Worm (Caenorhabditis elegans) whole organism, L4 larva: ENCODE measurements around the gene srg-5.
A peak's percentile ranks its signal among the peaks of the same experiment; 100 is the strongest.

Experiments
- ZK337.2 ChIP-seq: fragments of 200-800 bp; sonication (Bioruptor generic); IDR thresholded peaks from 2 replicates; pipeline ENCODE4 v1.3.6; 2022; ENCODE audit warnings: missing genetic modification reagents, missing genetic modification characterization, missing compliant biosample characterization
- aha-1 ChIP-seq: fragments of 150-350 bp; peaks from one replicate; lab custom pipeline; 2014; ENCODE audit warnings: missing biosample characterization, missing genetic modification characterization
- ceh-82 ChIP-seq: sonication (generic microtip); optimal IDR thresholded peaks from 2 replicates; lab custom pipeline; 2017; ENCODE audit warnings: missing biosample characterization, missing genetic modification characterization
- daf-8 ChIP-seq: fragments of 200-800 bp; sonication (Bioruptor generic); IDR thresholded peaks from 2 replicates; pipeline ENCODE4 v1.3.6; 2022; ENCODE audit warnings: missing genetic modification characterization, missing compliant biosample characterization
- hmg-1.1 ChIP-seq: fragments of 200-800 bp; sonication (Bioruptor generic); IDR thresholded peaks from 2 replicates; pipeline ENCODE4 v1.3.6; 2022; ENCODE audit warnings: missing genetic modification reagents, missing genetic modification characterization, missing compliant biosample characterization
- nhr-11 ChIP-seq: fragments of 150-350 bp; optimal IDR thresholded peaks from 2 replicates; lab custom pipeline; 2014; ENCODE audit warnings: missing biosample characterization, missing genetic modification characterization
- nhr-237 ChIP-seq: sonication (generic microtip); optimal IDR thresholded peaks from 2 replicates; lab custom pipeline; 2017; ENCODE audit warnings: missing biosample characterization, missing genetic modification characterization
- nhr-28 ChIP-seq: fragments of 150-350 bp; optimal IDR thresholded peaks from 2 replicates; lab custom pipeline; 2014; ENCODE audit warnings: missing biosample characterization, missing genetic modification characterization
- pha-4 ChIP-seq, 2 experiments: fragments of 150-350 bp in 1 of 2; fragments of 200-800 bp in 1 of 2; sonication (Bioruptor generic) in 1 of 2; IDR thresholded peaks in 1 of 2; optimal IDR thresholded peaks in 1 of 2; 2 replicates each; pipeline versions ENCODE4 v1.3.6 to Lab custom; 2014 to 2022; ENCODE audit warnings: missing genetic modification characterization in 2 of 2, missing genetic modification reagents in 2 of 2, missing biosample characterization in 1 of 2, missing compliant biosample characterization in 1 of 2
- snpc-4 ChIP-seq: fragments of 150-350 bp; optimal IDR thresholded peaks from 2 replicates; lab custom pipeline; 2014; ENCODE audit warnings: missing biosample characterization, missing genetic modification characterization
- spr-1 ChIP-seq: sonication (generic microtip); optimal IDR thresholded peaks from 2 replicates; lab custom pipeline; 2016; ENCODE audit warnings: mild to moderate bottlenecking, missing genetic modification characterization, missing compliant biosample characterization
- unc-62 ChIP-seq, 3 experiments: fragments of 150-350 bp in 1 of 3; sonication (generic microtip); optimal IDR thresholded peaks in 2 of 3; peaks in 1 of 3; 1 replicate in 1 of 3; 2 replicates in 2 of 3; lab custom pipeline; 2014 to 2017; ENCODE audit warnings: missing biosample characterization in 3 of 3, missing genetic modification characterization in 3 of 3, missing genetic modification reagents in 3 of 3, missing genotype in 1 of 3
- zfp-2 ChIP-seq: sonication (generic microtip); optimal IDR thresholded peaks from 2 replicates; lab custom pipeline; 2016; ENCODE audit warnings: mild to moderate bottlenecking, missing genetic modification characterization, missing compliant biosample characterization
- ztf-7 ChIP-seq: fragments of 150-350 bp; optimal IDR thresholded peaks from 2 replicates; lab custom pipeline; 2014; ENCODE audit warnings: missing biosample characterization, missing genetic modification characterization

DNA sequence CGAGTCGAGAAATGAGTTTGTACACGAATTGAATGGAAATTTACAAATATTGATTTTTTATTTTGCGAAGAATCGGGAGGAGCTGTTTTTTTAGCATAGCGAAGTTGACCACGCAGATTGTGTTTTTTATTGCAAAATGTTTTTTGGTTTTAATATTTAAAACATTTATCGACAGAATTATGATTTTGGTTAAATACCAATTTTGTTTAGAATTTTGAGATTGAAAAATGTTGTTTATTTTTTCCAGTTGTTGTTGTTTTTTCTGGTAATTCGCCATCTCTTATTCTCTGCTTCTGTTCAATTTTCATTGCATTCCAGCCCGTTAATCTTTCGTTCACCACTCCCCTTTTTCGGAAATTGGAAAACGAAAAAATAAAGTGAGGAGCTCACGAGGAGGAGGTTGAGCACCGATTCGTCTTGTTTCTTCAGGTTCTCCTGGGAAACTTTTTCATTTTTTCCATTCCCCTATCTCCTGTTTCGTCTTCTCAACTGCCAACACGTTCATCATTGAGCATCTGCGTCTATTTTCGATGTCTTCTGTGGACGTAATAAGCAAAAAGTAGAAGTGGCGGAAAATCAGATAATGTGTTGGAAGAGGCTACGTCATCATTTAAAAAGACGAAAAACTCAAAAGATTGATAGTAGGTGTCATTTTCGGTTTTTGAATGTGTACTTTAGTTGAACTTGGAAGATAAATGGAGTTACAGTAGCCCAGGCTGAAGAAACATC, 31.8 kb upstream of the srg-5 start, which contains the start of gene F47D12.7:
- TF ChIP-seq nhr-237 (tag; lab: Kevin White, UChicago) (no peak), zfp-2 (tag; lab: Kevin White, UChicago) (no peak), ZK337.2 (GFP tag; lab: Robert Waterston, UW) (no peak), daf-8 (GFP tag; lab: Robert Waterston, UW) (no peak), unc-62 (GFP tag; optimal IDR thresholded peaks at IDR 0.05 in 1 of 2; lab: Kevin White, UChicago) (peak in 1 of 2 experiments; percentile 97), unc-62 (tag; optimal IDR thresholded peaks at IDR 0.05; lab: Kevin White, UChicago) (no peak), hmg-1.1 (no peak), nhr-11 (tag; lab: Kevin White, UChicago) (no peak), ceh-82 (tag; lab: Kevin White, UChicago) (no peak), ztf-7 (no peak), aha-1 (tag; lab: Kevin White, UChicago) (no peak), pha-4 (GFP tag; IDR thresholded peaks at IDR 0.05; lab: Robert Waterston, UW) (no peak), pha-4 (tag; optimal IDR thresholded peaks at IDR 0.05; lab: Kevin White, UChicago) (no peak), snpc-4 (no peak), spr-1 (tag; lab: Kevin White, UChicago) (no peak), nhr-28 (tag; lab: Kevin White, UChicago) (no peak)
